Worm (Caenorhabditis elegans) whole organism, L1 larva: Measurements from ENCODE around the gene acdh-2.
A peak's percentile ranks its signal among the peaks of the same experiment; 100 is the strongest.

Experiments
- C04F5.9 ChIP-seq: sonication (generic microtip); optimal IDR thresholded peaks from 2 replicates; lab custom pipeline; 2016; ENCODE audit warnings: missing genetic modification characterization, missing compliant biosample characterization
- F16B12.6 ChIP-seq: fragments of 150-350 bp; optimal IDR thresholded peaks from 2 replicates; lab custom pipeline; 2014; ENCODE audit warnings: missing biosample characterization, missing genetic modification characterization
- Y116A8C.19 ChIP-seq: sonication (generic microtip); optimal IDR thresholded peaks from 2 replicates; lab custom pipeline; 2016; ENCODE audit warnings: missing compliant biosample characterization, missing genetic modification characterization, borderline replicate concordance
- alr-1 ChIP-seq: fragments of 200-800 bp; sonication (Bioruptor generic); optimal IDR thresholded peaks from 2 replicates; lab custom pipeline; 2018; ENCODE audit warnings: borderline replicate concordance, mild to moderate bottlenecking, missing genetic modification characterization, missing compliant biosample characterization
- aly-2 ChIP-seq: fragments of 150-350 bp; optimal IDR thresholded peaks from 2 replicates; lab custom pipeline; 2014; ENCODE audit warnings: missing biosample characterization, missing genetic modification characterization
- ama-1 ChIP-seq: fragments of 150-350 bp; optimal IDR thresholded peaks from 2 replicates; lab custom pipeline; 2014
- blmp-1 ChIP-seq: fragments of 150-350 bp; optimal IDR thresholded peaks from 2 replicates; lab custom pipeline; 2014; ENCODE audit warnings: missing biosample characterization, missing genetic modification characterization
- ceh-63 ChIP-seq: fragments of 200-800 bp; sonication (Bioruptor generic); optimal IDR thresholded peaks from 2 replicates; lab custom pipeline; 2018; ENCODE audit warnings: mild to moderate bottlenecking, missing genetic modification characterization, missing compliant biosample characterization
- ceh-8 ChIP-seq: fragments of 200-800 bp; sonication (Bioruptor generic); optimal IDR thresholded peaks from 2 replicates; lab custom pipeline; 2018; ENCODE audit warnings: mild to moderate bottlenecking, missing genetic modification characterization, moderate library complexity, missing compliant biosample characterization
- ceh-82 ChIP-seq, 3 experiments: fragments of 150-350 bp in 1 of 3; sonication (generic microtip) in 2 of 3; optimal IDR thresholded peaks; 2 replicates each; lab custom pipeline; 2014 to 2017; ENCODE audit warnings: missing biosample characterization in 3 of 3, missing genetic modification characterization in 3 of 3
- ceh-88 ChIP-seq: fragments of 200-800 bp; sonication (Bioruptor generic); IDR thresholded peaks from 2 replicates; pipeline ENCODE4 v1.3.6; 2022; ENCODE audit warnings: missing genetic modification characterization, missing compliant biosample characterization
- ceh-90 ChIP-seq: sonication (generic microtip); optimal IDR thresholded peaks from 2 replicates; lab custom pipeline; 2016; ENCODE audit warnings: missing genetic modification characterization, missing compliant biosample characterization
- ces-1 ChIP-seq: fragments of 150-350 bp; optimal IDR thresholded peaks from 2 replicates; lab custom pipeline; 2014; ENCODE audit warnings: missing biosample characterization, missing genetic modification reagents, missing genetic modification characterization
- dsc-1 ChIP-seq: sonication (generic microtip); optimal IDR thresholded peaks from 2 replicates; lab custom pipeline; 2016; ENCODE audit warnings: mild to moderate bottlenecking, missing genetic modification characterization, missing compliant biosample characterization
- efl-3 ChIP-seq: fragments of 200-800 bp; sonication (Bioruptor generic); optimal IDR thresholded peaks from 2 replicates; lab custom pipeline; 2018; ENCODE audit warnings: mild to moderate bottlenecking, missing genetic modification characterization, missing compliant biosample characterization
- egl-13 ChIP-seq: sonication (generic microtip); optimal IDR thresholded peaks from 2 replicates; lab custom pipeline; 2016; ENCODE audit warnings: missing genotype, missing genetic modification reagents, missing genetic modification characterization, missing compliant biosample characterization
- egl-27 ChIP-seq, 2 experiments: fragments of 150-350 bp in 1 of 2; sonication (generic microtip); optimal IDR thresholded peaks; 3 replicates each; lab custom pipeline; 2017 to 2018; ENCODE audit warnings: missing biosample characterization in 2 of 2, missing genetic modification characterization in 2 of 2, missing genetic modification reagents in 2 of 2
- elt-3 ChIP-seq, 6 experiments: fragments of 150-350 bp in 1 of 6; sonication (generic microtip); optimal IDR thresholded peaks; 2 replicates each; lab custom pipeline; 2017 to 2018; ENCODE audit warnings: missing biosample characterization in 6 of 6, missing genetic modification characterization in 6 of 6, inconsistent platforms in 1 of 6
- ets-5 ChIP-seq: fragments of 200-800 bp; sonication (Bioruptor generic); IDR thresholded peaks from 2 replicates; pipeline ENCODE4 v1.3.6; 2022; ENCODE audit warnings: missing genetic modification characterization, missing compliant biosample characterization
- fkh-10 ChIP-seq: sonication (generic microtip); optimal IDR thresholded peaks from 2 replicates; lab custom pipeline; 2017; ENCODE audit warnings: missing biosample characterization, missing genetic modification reagents, missing genetic modification characterization
- fkh-8 ChIP-seq: sonication (generic microtip); optimal IDR thresholded peaks from 2 replicates; lab custom pipeline; 2016; ENCODE audit warnings: mild to moderate bottlenecking, missing genetic modification characterization, missing compliant biosample characterization
- grh-1 ChIP-seq: fragments of 200-800 bp; sonication (Bioruptor generic); IDR thresholded peaks from 2 replicates; pipeline ENCODE4 v1.3.6; 2022; ENCODE audit warnings: missing genetic modification reagents, missing genetic modification characterization, missing compliant biosample characterization
- hlh-17 ChIP-seq: fragments of 200-800 bp; sonication (Bioruptor generic); optimal IDR thresholded peaks from 2 replicates; lab custom pipeline; 2018; ENCODE audit warnings: missing genetic modification characterization, mild to moderate bottlenecking, missing compliant biosample characterization, moderate library complexity, borderline replicate concordance
- hlh-4 ChIP-seq: sonication (generic microtip); optimal IDR thresholded peaks from 2 replicates; lab custom pipeline; 2016; ENCODE audit warnings: mild to moderate bottlenecking, missing genetic modification characterization, missing compliant biosample characterization
- hpl-2 ChIP-seq: fragments of 150-350 bp; optimal IDR thresholded peaks from 2 replicates; lab custom pipeline; 2014; ENCODE audit warnings: missing biosample characterization, missing genetic modification reagents, missing genetic modification characterization
- isw-1 ChIP-seq: fragments of 200-800 bp; sonication (Bioruptor generic); IDR thresholded peaks from 2 replicates; pipeline ENCODE4 v1.3.6; 2022; ENCODE audit warnings: missing genetic modification characterization, missing compliant biosample characterization
- jun-1 ChIP-seq: fragments of 150-350 bp; optimal IDR thresholded peaks from 2 replicates; lab custom pipeline; 2014; ENCODE audit warnings: missing biosample characterization, missing genetic modification reagents, missing genetic modification characterization
- lin-13 ChIP-seq: fragments of 150-350 bp; optimal IDR thresholded peaks from 2 replicates; lab custom pipeline; 2014; ENCODE audit warnings: missing biosample characterization, missing genetic modification reagents, missing genetic modification characterization
- lin-14 ChIP-seq: fragments of 200-800 bp; sonication (Bioruptor generic); optimal IDR thresholded peaks from 2 replicates; lab custom pipeline; 2018; ENCODE audit warnings: mild to moderate bottlenecking, missing genetic modification characterization, moderate library complexity, missing compliant biosample characterization
- lin-39 ChIP-seq: fragments of 150-350 bp; optimal IDR thresholded peaks from 2 replicates; lab custom pipeline; 2014; ENCODE audit warnings: missing biosample characterization, missing genetic modification reagents, missing genetic modification characterization
- lir-3 ChIP-seq: sonication (generic microtip); optimal IDR thresholded peaks from 2 replicates; lab custom pipeline; 2016; ENCODE audit warnings: mild to moderate bottlenecking, missing genetic modification characterization, moderate library complexity, missing compliant biosample characterization; ENCODE audit not compliant: poor library complexity
- lsy-2 ChIP-seq, 2 experiments: fragments of 150-350 bp; optimal IDR thresholded peaks; 2 replicates each; lab custom pipeline; 2014; ENCODE audit warnings: missing biosample characterization in 2 of 2, missing genetic modification characterization in 2 of 2
- mab-9 ChIP-seq: fragments of 200-800 bp; sonication (Bioruptor generic); IDR thresholded peaks from 2 replicates; pipeline ENCODE4 v1.3.6; 2022; ENCODE audit warnings: missing genetic modification reagents, missing genetic modification characterization, missing compliant biosample characterization
- mdl-1 ChIP-seq, 2 experiments: fragments of 150-350 bp; optimal IDR thresholded peaks; 2 replicates each; lab custom pipeline; 2014 to 2017; ENCODE audit warnings: missing biosample characterization in 2 of 2, missing genetic modification characterization in 2 of 2, inconsistent platforms in 1 of 2
- mef-2 ChIP-seq: fragments of 150-350 bp; optimal IDR thresholded peaks from 2 replicates; lab custom pipeline; 2014; ENCODE audit warnings: missing biosample characterization, missing genetic modification characterization
- nhr-47 ChIP-seq: sonication (generic microtip); optimal IDR thresholded peaks from 2 replicates; lab custom pipeline; 2016; ENCODE audit warnings: mild to moderate bottlenecking, missing genetic modification characterization, moderate library complexity, missing compliant biosample characterization
- nhr-76 ChIP-seq: sonication (generic microtip); optimal IDR thresholded peaks from 2 replicates; lab custom pipeline; 2017; ENCODE audit warnings: missing biosample characterization, missing genetic modification characterization
- nhr-85 ChIP-seq: sonication (generic microtip); peaks from one replicate; lab custom pipeline; 2016; ENCODE audit warnings: missing genetic modification characterization, inconsistent platforms, missing compliant biosample characterization
- pag-3 ChIP-seq: sonication (generic microtip); optimal IDR thresholded peaks from 2 replicates; lab custom pipeline; 2017; ENCODE audit warnings: missing genetic modification characterization, mild to moderate bottlenecking, missing compliant biosample characterization, antibody characterized with exemption, borderline replicate concordance; ENCODE audit not compliant: insufficient read depth
- sox-4 ChIP-seq: sonication (generic microtip); optimal IDR thresholded peaks from 2 replicates; lab custom pipeline; 2016; ENCODE audit warnings: missing genetic modification characterization, missing compliant biosample characterization
- sptf-1 ChIP-seq: fragments of 150-350 bp; optimal IDR thresholded peaks from 2 replicates; lab custom pipeline; 2014; ENCODE audit warnings: missing biosample characterization, missing genetic modification characterization
- tbx-2 ChIP-seq: sonication (generic microtip); optimal IDR thresholded peaks from 2 replicates; lab custom pipeline; 2016; ENCODE audit warnings: missing genetic modification characterization, missing compliant biosample characterization
- unc-30 ChIP-seq: sonication (generic microtip); optimal IDR thresholded peaks from 2 replicates; lab custom pipeline; 2017; ENCODE audit warnings: missing biosample characterization, missing genetic modification characterization
- unc-62 ChIP-seq: fragments of 150-350 bp; optimal IDR thresholded peaks from 2 replicates; lab custom pipeline; 2014; ENCODE audit warnings: missing biosample characterization, missing genetic modification reagents, missing genetic modification characterization
- unc-86 ChIP-seq: sonication (generic microtip); optimal IDR thresholded peaks from 2 replicates; lab custom pipeline; 2016; ENCODE audit warnings: missing genetic modification characterization, missing compliant biosample characterization
- unc-98 ChIP-seq: fragments of 200-800 bp; sonication (Bioruptor generic); IDR thresholded peaks from 2 replicates; pipeline ENCODE4 v1.3.6; 2022; ENCODE audit warnings: missing genetic modification characterization, missing compliant biosample characterization
- zag-1 ChIP-seq: fragments of 150-350 bp; optimal IDR thresholded peaks from 2 replicates; lab custom pipeline; 2014; ENCODE audit warnings: missing biosample characterization, missing genetic modification characterization
- zip-4 ChIP-seq: fragments of 200-800 bp; sonication (Bioruptor generic); optimal IDR thresholded peaks from 2 replicates; lab custom pipeline; 2018; ENCODE audit warnings: mild to moderate bottlenecking, missing genetic modification characterization, moderate library complexity, missing compliant biosample characterization
- ztf-4 ChIP-seq: fragments of 150-350 bp; optimal IDR thresholded peaks from 2 replicates; lab custom pipeline; 2014; ENCODE audit warnings: missing biosample characterization, missing genetic modification characterization

Gene acdh-2

ce11 chrII:5572082-5572746, 24.9 kb upstream of the acdh-2 start (continued):
- TF ChIP-seq lin-39 (tag; lab: Kevin White, UChicago) (no peak), ets-5 (GFP tag; lab: Robert Waterston, UW) (no peak), grh-1 (peak; percentile 34; the same call in 1 of the 2 replicates), tbx-2 (peak; percentile 53), jun-1 (tag; lab: Kevin White, UChicago) (no peak), lsy-2 (tag; optimal IDR thresholded peaks at IDR 0.05; lab: Kevin White, UChicago) (peak in 1 of 2 experiments; percentile 40), ceh-88 (GFP tag; lab: Robert Waterston, UW) (no peak), hpl-2 (GFP tag; lab: Kevin White, UChicago) (no peak), pag-3 (tag; lab: Kevin White, UChicago) (no peak), unc-30 (tag; lab: Kevin White, UChicago) (no peak), mdl-1 (tag; optimal IDR thresholded peaks at IDR 0.05; lab: Kevin White, UChicago) (no peak), isw-1 (GFP tag; lab: Robert Waterston, UW) (no peak), unc-62 (GFP tag; lab: Kevin White, UChicago) (no peak), egl-27 (tag; optimal IDR thresholded peaks at IDR 0.05; lab: Kevin White, UChicago) (no peak), hlh-4 (tag; lab: Kevin White, UChicago) (no peak), lin-14 (peak; percentile 70), egl-13 (tag; lab: Kevin White, UChicago) (no peak), nhr-76 (tag; lab: Kevin White, UChicago) (no peak), mef-2 (tag; lab: Kevin White, UChicago) (no peak), lir-3 (no peak), ceh-63 (no peak), ama-1 (lab: Kevin White, UChicago) (no peak), alr-1 (no peak), unc-86 (no peak), ceh-8 (GFP tag; lab: Kevin White, UChicago) (no peak), sptf-1 (tag; lab: Kevin White, UChicago) (no peak), Y116A8C.19 (tag; lab: Kevin White, UChicago) (no peak), zip-4 (GFP tag; lab: Kevin White, UChicago) (no peak), efl-3 (GFP tag; lab: Kevin White, UChicago) (no peak), ztf-4 (tag; lab: Kevin White, UChicago) (peak; percentile 58), dsc-1 (tag; lab: Kevin White, UChicago) (no peak), fkh-8 (tag; lab: Kevin White, UChicago) (no peak), mab-9 (GFP tag; lab: Robert Waterston, UW) (no peak), ceh-82 (tag; optimal IDR thresholded peaks at IDR 0.05; lab: Kevin White, UChicago) (no peak), zag-1 (tag; lab: Kevin White, UChicago) (no peak), nhr-47 (tag; lab: Kevin White, UChicago) (peak; percentile 45), elt-3 (tag; optimal IDR thresholded peaks at IDR 0.05; lab: Kevin White, UChicago) (peak in 2 of 6 experiments; percentile 25 to 78), aly-2 (tag; lab: Kevin White, UChicago) (no peak), ceh-90 (tag; lab: Kevin White, UChicago) (no peak), blmp-1 (tag; lab: Kevin White, UChicago) (peak; percentile 13), fkh-10 (GFP tag; lab: Kevin White, UChicago) (no peak), sox-4 (tag; lab: Kevin White, UChicago) (no peak), F16B12.6 (tag; lab: Kevin White, UChicago) (no peak), nhr-85 (tag; lab: Kevin White, UChicago) (peak; percentile 93), C04F5.9 (tag; lab: Kevin White, UChicago) (no peak), lin-13 (GFP tag; lab: Kevin White, UChicago) (peak; percentile 30), ces-1 (GFP tag; lab: Kevin White, UChicago) (no peak), unc-98 (no peak), hlh-17 (GFP tag; lab: Kevin White, UChicago) (no peak)
